Worm (Caenorhabditis elegans) whole organism, L4 larva: ENCODE data around the gene phyh-1.

ENCODE experiments used
- F10B5.3 ChIP-seq: sonication (generic microtip); optimal IDR thresholded peaks from 2 replicates; lab custom pipeline; 2016; ENCODE audit warnings: mild to moderate bottlenecking, missing genetic modification characterization, missing compliant biosample characterization
- R02D3.7 ChIP-seq: fragments of 150-350 bp; sonication (generic microtip); optimal IDR thresholded peaks from 3 replicates; lab custom pipeline; 2014; ENCODE audit warnings: missing biosample characterization, missing genetic modification characterization
- Y5F2A.4 ChIP-seq: fragments of 200-800 bp; sonication (Bioruptor generic); optimal IDR thresholded peaks from 2 replicates; lab custom pipeline; 2018; ENCODE audit warnings: mild to moderate bottlenecking, missing genetic modification characterization, missing compliant biosample characterization
- Y75B8A.6 ChIP-seq: fragments of 200-800 bp; sonication (Bioruptor generic); IDR thresholded peaks from 2 replicates; pipeline ENCODE4 v1.3.6; 2022; ENCODE audit warnings: missing genetic modification reagents, missing genetic modification characterization, missing compliant biosample characterization
- aha-1 ChIP-seq: fragments of 150-350 bp; peaks from one replicate; lab custom pipeline; 2014; ENCODE audit warnings: missing biosample characterization, missing genetic modification characterization
- aly-2 ChIP-seq: sonication (generic microtip); optimal IDR thresholded peaks from 2 replicates; lab custom pipeline; 2018; ENCODE audit warnings: missing biosample characterization, missing genetic modification characterization
- ceh-28 ChIP-seq: fragments of 150-350 bp; optimal IDR thresholded peaks from 2 replicates; lab custom pipeline; 2014; ENCODE audit warnings: missing biosample characterization, missing genetic modification reagents, missing genetic modification characterization
- ceh-44 ChIP-seq: fragments of 200-800 bp; sonication (Bioruptor generic); IDR thresholded peaks from 2 replicates; pipeline ENCODE4 v1.3.6; 2022; ENCODE audit warnings: missing genetic modification reagents, missing genetic modification characterization, missing compliant biosample characterization
- ceh-82 ChIP-seq: sonication (generic microtip); optimal IDR thresholded peaks from 2 replicates; lab custom pipeline; 2017; ENCODE audit warnings: missing biosample characterization, missing genetic modification characterization
- ces-1 ChIP-seq: fragments of 150-350 bp; sonication (generic microtip); optimal IDR thresholded peaks from 4 replicates; lab custom pipeline; 2014; ENCODE audit warnings: missing biosample characterization, missing genetic modification reagents, missing genetic modification characterization
- cey-2 ChIP-seq: sonication (generic microtip); optimal IDR thresholded peaks from 3 replicates; lab custom pipeline; 2017; ENCODE audit warnings: missing genetic modification characterization, mild to moderate bottlenecking, missing compliant biosample characterization, antibody characterized with exemption, borderline replicate concordance; ENCODE audit not compliant: insufficient read depth
- daf-16 ChIP-seq, 3 experiments: sonication (generic microtip); optimal IDR thresholded peaks; 2 replicates each; lab custom pipeline; 2016 to 2017; ENCODE audit warnings: missing genetic modification characterization in 3 of 3, missing genetic modification reagents in 3 of 3, mild to moderate bottlenecking in 2 of 3, missing compliant biosample characterization in 2 of 3, missing biosample characterization in 1 of 3, moderate library complexity in 1 of 3
- daf-19 ChIP-seq: fragments of 200-800 bp; sonication (Bioruptor generic); conservative IDR thresholded peaks from 2 replicates; pipeline ENCODE4 v1.3.6; 2022; ENCODE audit warnings: missing genetic modification characterization, missing compliant biosample characterization
- dmd-8 ChIP-seq: fragments of 200-800 bp; sonication (Bioruptor generic); IDR thresholded peaks from 2 replicates; pipeline ENCODE4 v1.3.6; 2022; ENCODE audit warnings: missing genetic modification characterization, missing compliant biosample characterization
- dve-1 ChIP-seq: sonication (generic microtip); optimal IDR thresholded peaks from 2 replicates; lab custom pipeline; 2017; ENCODE audit warnings: antibody characterized with exemption, mild to moderate bottlenecking, missing genetic modification characterization, missing compliant biosample characterization; ENCODE audit not compliant: insufficient read depth
- egl-27 ChIP-seq: sonication (generic microtip); optimal IDR thresholded peaks from 3 replicates; lab custom pipeline; 2017; ENCODE audit warnings: missing biosample characterization, missing genetic modification reagents, missing genetic modification characterization
- fkh-10 ChIP-seq: fragments of 150-350 bp; optimal IDR thresholded peaks from 2 replicates; lab custom pipeline; 2014; ENCODE audit warnings: missing biosample characterization, missing genetic modification reagents, missing genetic modification characterization
- hif-1 ChIP-seq, 2 experiments: sonication (generic microtip); optimal IDR thresholded peaks; 2 replicates each; lab custom pipeline; 2016 to 2017; ENCODE audit warnings: missing compliant biosample characterization in 2 of 2, missing genetic modification characterization in 2 of 2, missing genetic modification reagents in 2 of 2, missing genotype in 2 of 2, mild to moderate bottlenecking in 1 of 2
- hlh-11 ChIP-seq: fragments of 200-800 bp; sonication (Bioruptor generic); optimal IDR thresholded peaks from 2 replicates; lab custom pipeline; 2018; ENCODE audit warnings: mild to moderate bottlenecking, missing genetic modification characterization, missing compliant biosample characterization
- hlh-30 ChIP-seq: sonication (generic microtip); optimal IDR thresholded peaks from 2 replicates; lab custom pipeline; 2017; ENCODE audit warnings: antibody characterized with exemption, mild to moderate bottlenecking, missing genetic modification characterization, missing compliant biosample characterization; ENCODE audit not compliant: insufficient read depth
- jun-1 ChIP-seq: fragments of 150-350 bp; optimal IDR thresholded peaks from 2 replicates; lab custom pipeline; 2014; ENCODE audit warnings: missing biosample characterization, missing genetic modification reagents, missing genetic modification characterization
- lim-7 ChIP-seq: fragments of 200-800 bp; sonication (Bioruptor generic); IDR thresholded peaks from 2 replicates; pipeline ENCODE4 v1.3.6; 2022; ENCODE audit warnings: missing genetic modification characterization, missing compliant biosample characterization
- lin-38 ChIP-seq: fragments of 200-800 bp; sonication (Bioruptor generic); IDR thresholded peaks from 2 replicates; pipeline ENCODE4 v1.3.6; 2022; ENCODE audit warnings: missing genetic modification reagents, missing genetic modification characterization, missing compliant biosample characterization
- lir-3 ChIP-seq: sonication (generic microtip); optimal IDR thresholded peaks from 2 replicates; lab custom pipeline; 2016; ENCODE audit warnings: mild to moderate bottlenecking, missing genetic modification characterization, missing compliant biosample characterization
- lsy-2 ChIP-seq, 2 experiments: fragments of 150-350 bp in 1 of 2; sonication (generic microtip) in 1 of 2; optimal IDR thresholded peaks; 2 replicates each; lab custom pipeline; 2014 to 2017; ENCODE audit warnings: missing biosample characterization in 2 of 2, missing genetic modification characterization in 2 of 2
- madf-5 ChIP-seq, 2 experiments: fragments of 200-800 bp; sonication (Bioruptor generic); IDR thresholded peaks; 2 replicates each; pipeline ENCODE4 v1.3.6; 2022; ENCODE audit warnings: missing compliant biosample characterization in 2 of 2, missing genetic modification characterization in 2 of 2
- mdt-29 ChIP-seq: fragments of 200-800 bp; sonication (Bioruptor generic); IDR thresholded peaks from 2 replicates; pipeline ENCODE4 v1.3.6; 2022; ENCODE audit warnings: missing genetic modification reagents, missing genetic modification characterization, missing compliant biosample characterization
- mes-2 ChIP-seq: sonication (generic microtip); optimal IDR thresholded peaks from 2 replicates; lab custom pipeline; 2016; ENCODE audit warnings: missing genotype, mild to moderate bottlenecking, missing genetic modification characterization, missing compliant biosample characterization; ENCODE audit not compliant: poor library complexity, severe bottlenecking
- mxl-2 ChIP-seq: fragments of 200-800 bp; sonication (Bioruptor generic); conservative IDR thresholded peaks from 2 replicates; pipeline ENCODE4 v1.3.6; 2022; ENCODE audit warnings: missing genetic modification reagents, missing genetic modification characterization, missing compliant biosample characterization
- mxl-3 ChIP-seq: fragments of 200-800 bp; sonication (Bioruptor generic); optimal IDR thresholded peaks from 2 replicates; lab custom pipeline; 2018; ENCODE audit warnings: mild to moderate bottlenecking, missing genetic modification characterization, missing compliant biosample characterization
- nhr-102 ChIP-seq: sonication (generic microtip); optimal IDR thresholded peaks from 2 replicates; lab custom pipeline; 2016; ENCODE audit warnings: mild to moderate bottlenecking, missing genetic modification characterization, moderate library complexity, missing compliant biosample characterization
- nhr-11 ChIP-seq: fragments of 150-350 bp; optimal IDR thresholded peaks from 2 replicates; lab custom pipeline; 2014; ENCODE audit warnings: missing biosample characterization, missing genetic modification characterization
- nhr-111 ChIP-seq: fragments of 200-800 bp; sonication (Bioruptor generic); optimal IDR thresholded peaks from 2 replicates; lab custom pipeline; 2018; ENCODE audit warnings: mild to moderate bottlenecking, missing genetic modification characterization, missing compliant biosample characterization
- nhr-28 ChIP-seq: fragments of 150-350 bp; optimal IDR thresholded peaks from 2 replicates; lab custom pipeline; 2014; ENCODE audit warnings: missing biosample characterization, missing genetic modification characterization
- nhr-48 ChIP-seq: sonication (generic microtip); optimal IDR thresholded peaks from 2 replicates; lab custom pipeline; 2016; ENCODE audit warnings: mild to moderate bottlenecking, missing genetic modification characterization, missing compliant biosample characterization
- nhr-76 ChIP-seq: fragments of 150-350 bp; optimal IDR thresholded peaks from 2 replicates; lab custom pipeline; 2014; ENCODE audit warnings: missing biosample characterization, missing genetic modification characterization
- pha-4 ChIP-seq, 2 experiments: fragments of 150-350 bp in 1 of 2; fragments of 200-800 bp in 1 of 2; sonication (Bioruptor generic) in 1 of 2; IDR thresholded peaks in 1 of 2; optimal IDR thresholded peaks in 1 of 2; 2 replicates each; pipeline versions ENCODE4 v1.3.6 to Lab custom; 2014 to 2022; ENCODE audit warnings: missing genetic modification characterization in 2 of 2, missing genetic modification reagents in 2 of 2, missing biosample characterization in 1 of 2, missing compliant biosample characterization in 1 of 2
- snpc-1.2 ChIP-seq: fragments of 200-800 bp; sonication (Bioruptor generic); IDR thresholded peaks from 2 replicates; pipeline ENCODE4 v1.3.6; 2022; ENCODE audit warnings: missing genetic modification reagents, missing genetic modification characterization, missing compliant biosample characterization
- tra-1 ChIP-seq: fragments of 200-800 bp; sonication (Bioruptor generic); IDR thresholded peaks from 2 replicates; pipeline ENCODE4 v1.3.6; 2022; ENCODE audit warnings: missing genetic modification reagents, missing genetic modification characterization, missing compliant biosample characterization
- unc-62 ChIP-seq, 3 experiments: fragments of 150-350 bp in 1 of 3; sonication (generic microtip); optimal IDR thresholded peaks in 2 of 3; peaks in 1 of 3; 1 replicate in 1 of 3; 2 replicates in 2 of 3; lab custom pipeline; 2014 to 2017; ENCODE audit warnings: missing biosample characterization in 3 of 3, missing genetic modification characterization in 3 of 3, missing genetic modification reagents in 3 of 3, missing genotype in 1 of 3
- vab-7 ChIP-seq: fragments of 200-800 bp; sonication (Bioruptor generic); IDR thresholded peaks from 2 replicates; pipeline ENCODE4 v1.3.6; 2022; ENCODE audit warnings: missing genetic modification reagents, missing genetic modification characterization, missing compliant biosample characterization
- zag-1 ChIP-seq: fragments of 150-350 bp; optimal IDR thresholded peaks from 2 replicates; lab custom pipeline; 2014; ENCODE audit warnings: missing biosample characterization, missing genetic modification characterization
- ztf-11 ChIP-seq: fragments of 150-350 bp; optimal IDR thresholded peaks from 2 replicates; lab custom pipeline; 2014; ENCODE audit warnings: missing biosample characterization, missing genetic modification characterization

Gene phyh-1

DNA sequence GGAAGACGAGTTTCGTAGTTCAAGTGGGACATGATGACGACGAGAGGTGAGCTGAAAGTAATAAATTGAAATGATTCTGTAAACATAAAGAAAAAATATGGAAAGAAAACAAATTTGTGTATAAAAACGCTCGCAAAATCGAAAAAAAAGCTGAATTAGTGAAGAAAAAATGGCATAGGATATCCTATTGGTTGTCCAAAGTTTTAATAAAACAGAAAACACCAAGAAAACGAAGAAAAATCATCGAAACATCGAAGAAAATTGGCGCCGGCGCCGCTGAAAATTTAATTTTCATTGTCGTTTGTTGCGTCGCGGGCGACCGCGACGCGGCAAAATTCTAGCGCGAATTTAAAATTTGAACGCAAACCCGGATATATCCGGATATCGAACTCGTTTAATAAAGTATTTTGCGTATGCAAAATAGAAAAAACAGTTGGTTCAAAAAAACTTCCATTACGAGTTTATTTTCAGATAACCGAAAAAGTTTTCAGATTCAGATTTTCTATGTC, 14.4 kb upstream of the phyh-1 start, which contains the start of gene gln-5:
Gene gln-5, minus strand, starts transcription at position 51 of the 509 bp plus-strand sequence.
- TF ChIP-seq nhr-48 (tag; lab: Kevin White, UChicago) = no peak
- peak; percentile 34 for TF ChIP-seq aha-1
- peak; percentile 64 for TF ChIP-seq lin-38 (GFP tag; lab: Robert Waterston, UW)
- TF ChIP-seq snpc-1.2 = 0 out of 2 replicates have a peak, but pooled peaks have one; percentile 45
- TF ChIP-seq hlh-11 = no peak

DNA sequence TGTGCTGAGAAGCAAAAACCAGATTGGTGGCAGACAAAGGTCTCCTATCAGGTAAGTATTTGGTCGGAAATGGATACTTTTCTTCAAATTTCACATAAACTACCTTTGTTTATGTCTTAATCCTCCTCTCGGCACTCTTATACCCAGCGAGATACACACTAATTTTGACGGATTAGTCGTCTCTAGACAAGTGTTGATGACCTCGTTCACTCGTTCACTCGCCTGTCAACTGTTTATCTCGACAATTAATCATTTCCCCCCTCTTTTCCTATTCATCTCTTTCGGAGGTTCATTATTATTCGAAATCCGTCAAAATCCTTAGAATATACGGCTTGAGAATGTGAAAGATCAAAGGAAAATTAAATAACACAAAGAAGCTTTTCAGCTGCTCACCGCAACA, 10.5 kb upstream of the phyh-1 start:
- TF ChIP-seq mdt-29 (GFP tag; lab: Robert Waterston, UW) (no peak), mes-2 (tag; lab: Kevin White, UChicago) (no peak), nhr-102 (no peak), mxl-2 (GFP tag; lab: Robert Waterston, UW) (no peak), nhr-11 (tag; lab: Kevin White, UChicago) (no peak), ceh-44 (GFP tag; lab: Robert Waterston, UW) (no peak), zag-1 (no peak), unc-62 (GFP tag; optimal IDR thresholded peaks at IDR 0.05 in 1 of 2; lab: Kevin White, UChicago) (no peak), unc-62 (tag; optimal IDR thresholded peaks at IDR 0.05; lab: Kevin White, UChicago) (no peak), ceh-82 (tag; lab: Kevin White, UChicago) (no peak), hlh-11 (no peak), egl-27 (tag; lab: Kevin White, UChicago) (no peak), nhr-28 (no peak), tra-1 (GFP tag; lab: Robert Waterston, UW) (no peak), daf-16 (GFP tag; optimal IDR thresholded peaks at IDR 0.05; lab: Kevin White, UChicago) (no peak), daf-16 (tag; optimal IDR thresholded peaks at IDR 0.05; lab: Kevin White, UChicago) (no peak)

DNA sequence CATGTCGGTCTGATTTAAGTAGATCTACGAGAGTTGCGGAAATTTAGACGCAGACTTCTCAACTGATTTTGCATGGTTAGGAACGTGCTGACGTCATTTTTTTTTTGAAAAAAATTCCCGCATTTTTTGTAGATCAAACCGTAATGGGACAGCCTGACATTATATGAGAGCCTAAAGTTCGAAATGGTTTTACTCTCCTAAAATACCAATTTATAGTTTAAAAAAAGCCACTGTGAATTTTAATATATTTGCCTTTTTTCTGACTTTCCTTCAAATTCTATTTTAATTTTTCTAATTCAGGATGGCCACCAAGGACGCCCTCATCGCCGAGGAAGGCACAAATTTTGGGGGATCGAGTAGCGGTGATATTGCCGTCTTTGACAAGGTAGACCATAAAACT, 9.8 kb upstream of the phyh-1 start, which contains the start of gene atgp-1:
Gene atgp-1, plus strand, starts transcription at position 301 of the 400 bp plus-strand sequence.
- no peak for TF ChIP-seq ztf-11 (tag; lab: Kevin White, UChicago)
- no peak for TF ChIP-seq ces-1 (GFP tag; lab: Kevin White, UChicago)
- no peak for TF ChIP-seq pha-4 (GFP tag; IDR thresholded peaks at IDR 0.05; lab: Robert Waterston, UW)
- TF ChIP-seq pha-4 (tag; optimal IDR thresholded peaks at IDR 0.05; lab: Kevin White, UChicago) = no peak
- no peak for TF ChIP-seq nhr-11 (tag; lab: Kevin White, UChicago)
- TF ChIP-seq R02D3.7 = no peak
- no peak for TF ChIP-seq lir-3 (tag; lab: Kevin White, UChicago)
- TF ChIP-seq mxl-2 (GFP tag; lab: Robert Waterston, UW) = no peak
- TF ChIP-seq F10B5.3 (tag; lab: Kevin White, UChicago) = no peak
- no peak for TF ChIP-seq Y75B8A.6 (GFP tag; lab: Robert Waterston, UW)
- no peak for TF ChIP-seq dve-1 (tag; lab: Kevin White, UChicago)
- TF ChIP-seq nhr-76 = no peak
- no peak for TF ChIP-seq Y5F2A.4
- TF ChIP-seq nhr-111 = no peak

DNA sequence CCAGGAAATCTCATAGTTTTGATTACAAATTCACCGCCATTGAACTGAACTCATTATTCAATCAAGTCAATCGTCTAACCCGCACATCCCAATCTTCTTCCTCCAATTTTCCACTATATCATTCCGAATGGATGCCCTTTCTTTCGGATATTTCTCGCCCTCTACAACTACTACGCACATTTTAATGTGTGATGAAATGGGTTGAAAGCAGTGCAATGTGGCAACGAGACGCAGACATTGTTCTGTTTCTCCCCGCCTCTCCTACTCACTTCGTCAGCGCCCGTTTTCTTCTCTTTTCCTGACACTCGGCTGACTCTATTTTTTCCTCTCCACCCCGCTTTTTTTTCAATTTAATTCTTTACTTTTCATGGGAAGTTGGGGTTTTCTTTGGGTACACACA, 9.4 kb upstream of the phyh-1 start:
- TF ChIP-seq hlh-30 (peak; percentile 46), aly-2 (no peak), lim-7 (GFP tag; lab: Robert Waterston, UW) (no peak), dve-1 (tag; lab: Kevin White, UChicago) (peak; percentile 17), mxl-3 (GFP tag; lab: Kevin White, UChicago) (peak; percentile 35), fkh-10 (GFP tag; lab: Kevin White, UChicago) (no peak), unc-62 (GFP tag; optimal IDR thresholded peaks at IDR 0.05 in 1 of 2; lab: Kevin White, UChicago) (peak in 1 of 2 experiments; percentile 97), unc-62 (tag; optimal IDR thresholded peaks at IDR 0.05; lab: Kevin White, UChicago) (no peak), lsy-2 (tag; optimal IDR thresholded peaks at IDR 0.05; lab: Kevin White, UChicago) (peak in 1 of 2 experiments; percentile 23), pha-4 (GFP tag; IDR thresholded peaks at IDR 0.05; lab: Robert Waterston, UW) (no peak), pha-4 (tag; optimal IDR thresholded peaks at IDR 0.05; lab: Kevin White, UChicago) (no peak), jun-1 (no peak), ceh-28 (tag; lab: Kevin White, UChicago) (no peak), egl-27 (tag; lab: Kevin White, UChicago) (no peak), cey-2 (tag; lab: Kevin White, UChicago) (no peak), hif-1 (tag; optimal IDR thresholded peaks at IDR 0.05; lab: Kevin White, UChicago) (peak in 1 of 2 experiments; percentile 38), snpc-1.2 (peak; percentile 51), dmd-8 (GFP tag; lab: Robert Waterston, UW) (no peak), madf-5 (GFP tag; IDR thresholded peaks at IDR 0.05; lab: Robert Waterston, UW) (no peak), daf-19 (GFP tag; lab: Robert Waterston, UW) (no peak), nhr-28 (peak; percentile 50), vab-7 (no peak)
